In the genomic region with DNA sequence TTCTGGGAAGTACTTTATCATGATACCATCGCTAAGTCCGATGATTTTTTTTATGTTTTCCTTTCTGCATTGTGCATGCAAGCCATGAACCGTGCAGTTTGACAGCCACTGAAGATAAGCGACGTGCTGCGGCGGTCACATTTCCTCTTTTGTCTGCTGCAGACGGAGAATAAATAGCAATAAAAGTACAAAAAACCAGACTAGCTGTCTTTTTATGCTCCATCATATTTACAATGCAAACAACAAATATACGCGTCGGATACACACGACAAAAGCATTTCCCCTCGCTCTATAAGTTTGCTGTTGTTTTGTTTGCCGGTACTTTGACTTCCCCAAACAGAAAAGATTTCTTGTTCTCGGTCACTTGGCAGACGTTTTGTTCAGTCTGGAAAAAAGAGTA, we compare ENCODE assay signal across 1 fruit fly cellular context.
TF ChIP-seq lines count a peak whose summit lies in the region.

No protein-coding gene starts in this region.

TF ChIP-seq in whole organism, embryonic, 481 proteins besides CTCF, POLR2A, EP300 and RAD21 (continued from another document and continues in another):
- TF ChIP-seq Ravus (GFP tag; IDR thresholded peaks at IDR 0.05; lab: Robert Waterston, UW) = no peak
- no peak for TF ChIP-seq slbo (GFP tag; IDR thresholded peaks at IDR 0.05; lab: Robert Waterston, UW)
- TF ChIP-seq HmgZ (tag; optimal IDR thresholded peaks at IDR 0.05; lab: Kevin White, UChicago) = peak; percentile 46
- peak; percentile 66 for TF ChIP-seq kay (GFP tag; optimal IDR thresholded peaks at IDR 0.05; lab: Kevin White, UChicago)
- no peak for TF ChIP-seq CG3838 (GFP tag; optimal IDR thresholded peaks at IDR 0.05; lab: Kevin White, UChicago)
- no peak for TF ChIP-seq bbx (GFP tag; IDR thresholded peaks at IDR 0.05; lab: Robert Waterston, UW; ENCODE audit: partially characterized antibody)
- TF ChIP-seq CG9727 (GFP tag; optimal IDR thresholded peaks at IDR 0.05; lab: Kevin White, UChicago) = peak; percentile 86
- TF ChIP-seq CG12942 (GFP tag; optimal IDR thresholded peaks at IDR 0.05; lab: Kevin White, UChicago) = peak; percentile 13
- no peak for TF ChIP-seq ase (GFP tag; IDR thresholded peaks at IDR 0.05; lab: Robert Waterston, UW)
- TF ChIP-seq disco-r (GFP tag; optimal IDR thresholded peaks at IDR 0.05; lab: Kevin White, UChicago) = peak; percentile 51
- no peak for TF ChIP-seq Dip3 (GFP tag; optimal IDR thresholded peaks at IDR 0.05; lab: Kevin White, UChicago)
- TF ChIP-seq gsb-n (tag; optimal IDR thresholded peaks at IDR 0.05; lab: Kevin White, UChicago) = peak; percentile 91
- TF ChIP-seq CG10979 (tag; optimal IDR thresholded peaks at IDR 0.05; lab: Kevin White, UChicago) = peak; percentile 70
- TF ChIP-seq B-H1 (GFP tag; IDR thresholded peaks at IDR 0.05; lab: Robert Waterston, UW) = no peak
- TF ChIP-seq CG3726 (GFP tag; IDR thresholded peaks at IDR 0.05; lab: Robert Waterston, UW) = no peak
- TF ChIP-seq Med (GFP tag; lab: Kevin White, UChicago) = peak; percentile 92
- TF ChIP-seq vfl (GFP tag; optimal IDR thresholded peaks at IDR 0.05; lab: Kevin White, UChicago) = no peak
- TF ChIP-seq CG9609 (GFP tag; optimal IDR thresholded peaks at IDR 0.05; lab: Kevin White, UChicago) = peak; percentile 3
- TF ChIP-seq CG18262 (tag; optimal IDR thresholded peaks at IDR 0.05; lab: Kevin White, UChicago) = peak; percentile 77
- peak; percentile 39; the same call in 1 of the 2 replicates for TF ChIP-seq ap (GFP tag; IDR thresholded peaks at IDR 0.05; lab: Robert Waterston, UW)
- peak in 1 of 3 experiments; percentile 63 for TF ChIP-seq Stat92E (GFP tag; optimal IDR thresholded peaks at IDR 0.05; lab: Kevin White, UChicago)
- TF ChIP-seq ERR (GFP tag; optimal IDR thresholded peaks at IDR 0.05; lab: Kevin White, UChicago) = peak; percentile 3
- TF ChIP-seq CG1832 (GFP tag; optimal IDR thresholded peaks at IDR 0.05; lab: Kevin White, UChicago) = no peak
- TF ChIP-seq Hr51 (GFP tag; optimal IDR thresholded peaks at IDR 0.05; lab: Kevin White, UChicago) = peak in 1 of 2 experiments; percentile 62
- no peak for TF ChIP-seq CG13894 (tag; optimal IDR thresholded peaks at IDR 0.05; lab: Kevin White, UChicago)
- TF ChIP-seq Nf-YC (tag; optimal IDR thresholded peaks at IDR 0.05; lab: Kevin White, UChicago) = no peak
- TF ChIP-seq CG10274 (GFP tag; optimal IDR thresholded peaks at IDR 0.05; lab: Kevin White, UChicago) = peak; percentile 19
- peak; percentile 29 for TF ChIP-seq CG15269 (tag; optimal IDR thresholded peaks at IDR 0.05; lab: Kevin White, UChicago)
- TF ChIP-seq CG11560 (tag; IDR thresholded peaks at IDR 0.05; lab: Robert Waterston, UW) = no peak
- no peak for TF ChIP-seq emc (GFP tag; optimal IDR thresholded peaks at IDR 0.05; lab: Kevin White, UChicago)
- TF ChIP-seq CG14860 (GFP tag; IDR thresholded peaks at IDR 0.05; lab: Robert Waterston, UW; ENCODE audit: partially characterized antibody) = no peak
- TF ChIP-seq CG13624 (GFP tag; optimal IDR thresholded peaks at IDR 0.05; lab: Kevin White, UChicago) = peak; percentile 45
- TF ChIP-seq fu2 (GFP tag; optimal IDR thresholded peaks at IDR 0.05; lab: Kevin White, UChicago) = no peak
- peak; percentile 16 for TF ChIP-seq Abd-B (GFP tag; optimal IDR thresholded peaks at IDR 0.05; lab: Kevin White, UChicago)
- peak; percentile 45; the same call in 1 of the 2 replicates for TF ChIP-seq CG1024 (GFP tag; IDR thresholded peaks at IDR 0.05; lab: Robert Waterston, UW)
- TF ChIP-seq Hand (GFP tag; optimal IDR thresholded peaks at IDR 0.05; lab: Kevin White, UChicago) = no peak
- peak; percentile 4 for TF ChIP-seq chn (GFP tag; optimal IDR thresholded peaks at IDR 0.05; lab: Kevin White, UChicago)
- TF ChIP-seq CG4730 (GFP tag; IDR thresholded peaks at IDR 0.05; lab: Robert Waterston, UW) = no peak
- peak; percentile 93 for TF ChIP-seq Kr (GFP tag; optimal IDR thresholded peaks at IDR 0.05; lab: Kevin White, UChicago)
- TF ChIP-seq CG6854 (GFP tag; optimal IDR thresholded peaks at IDR 0.05; lab: Kevin White, UChicago) = no peak
- TF ChIP-seq peb (GFP tag; IDR thresholded peaks at IDR 0.05; lab: Robert Waterston, UW) = no peak
- peak; percentile 59 for TF ChIP-seq CG12299 (tag; optimal IDR thresholded peaks at IDR 0.05; lab: Kevin White, UChicago)
- TF ChIP-seq Nf-YB (GFP tag; optimal IDR thresholded peaks at IDR 0.05; lab: Kevin White, UChicago) = peak; percentile 51
- TF ChIP-seq CG32532 (GFP tag; IDR thresholded peaks at IDR 0.05; lab: Robert Waterston, UW) = no peak
- TF ChIP-seq Mad (GFP tag; optimal IDR thresholded peaks at IDR 0.05; lab: Kevin White, UChicago) = peak; percentile 32
- peak; percentile 45 for TF ChIP-seq CG6683 (GFP tag; optimal IDR thresholded peaks at IDR 0.05; lab: Kevin White, UChicago)
- peak; percentile 93 for TF ChIP-seq CG15601 (tag; optimal IDR thresholded peaks at IDR 0.05; lab: Kevin White, UChicago)
- peak; percentile 36 for TF ChIP-seq Atf3 (GFP tag; optimal IDR thresholded peaks at IDR 0.05; lab: Kevin White, UChicago)
- TF ChIP-seq Drgx (GFP tag; IDR thresholded peaks at IDR 0.05; lab: Robert Waterston, UW) = peak; percentile 28; the same call in 1 of the 2 replicates
- TF ChIP-seq zfh1 (GFP tag; IDR thresholded peaks at IDR 0.05; lab: Robert Waterston, UW) = peak; percentile 81
- TF ChIP-seq CkIIα-i1 (GFP tag; IDR thresholded peaks at IDR 0.05; lab: Robert Waterston, UW) = no peak
- peak; percentile 90 for TF ChIP-seq CG1603 (tag; optimal IDR thresholded peaks at IDR 0.05; lab: Kevin White, UChicago)
- peak; percentile 45 for TF ChIP-seq CG31388 (GFP tag; optimal IDR thresholded peaks at IDR 0.05; lab: Kevin White, UChicago)
- peak; percentile 83 for TF ChIP-seq CG10209 (GFP tag; optimal IDR thresholded peaks at IDR 0.05; lab: Kevin White, UChicago)
- no peak for TF ChIP-seq Dref (GFP tag; IDR thresholded peaks at IDR 0.05; lab: Robert Waterston, UW)
- no peak for TF ChIP-seq ham (GFP tag; IDR thresholded peaks at IDR 0.05; lab: Robert Waterston, UW)
- no peak for TF ChIP-seq CG7928 (GFP tag; optimal IDR thresholded peaks at IDR 0.05; lab: Kevin White, UChicago)
- TF ChIP-seq lbe (GFP tag; optimal IDR thresholded peaks at IDR 0.05; lab: Kevin White, UChicago) = no peak
- TF ChIP-seq nmo (GFP tag; optimal IDR thresholded peaks at IDR 0.05; lab: Kevin White, UChicago) = peak; percentile 15
- peak; percentile 60 for TF ChIP-seq Max (GFP tag; optimal IDR thresholded peaks at IDR 0.05; lab: Kevin White, UChicago)
- peak; percentile 98 for TF ChIP-seq sens (GFP tag; lab: Kevin White, UChicago)
- peak; percentile 56 for TF ChIP-seq run (tag; optimal IDR thresholded peaks at IDR 0.05; lab: Kevin White, UChicago)
- TF ChIP-seq lab (GFP tag; optimal IDR thresholded peaks at IDR 0.05; lab: Kevin White, UChicago) = peak; percentile 80
- peak; percentile 72 for TF ChIP-seq org-1 (GFP tag; optimal IDR thresholded peaks at IDR 0.05; lab: Kevin White, UChicago)
- no peak for TF ChIP-seq Bgb (GFP tag; IDR thresholded peaks at IDR 0.05; lab: Robert Waterston, UW; ENCODE audit: partially characterized antibody)
- TF ChIP-seq Bteb2 (GFP tag; optimal IDR thresholded peaks at IDR 0.05; lab: Kevin White, UChicago) = no peak
- peak; percentile 54 for TF ChIP-seq CG10959 (GFP tag; IDR thresholded peaks at IDR 0.05; lab: Robert Waterston, UW)
- TF ChIP-seq row (GFP tag; IDR thresholded peaks at IDR 0.05; lab: Robert Waterston, UW) = no peak
- no peak; the same call in 2 of the 3 replicates for TF ChIP-seq croc (GFP tag; conservative IDR thresholded peaks at IDR 0.05; lab: Robert Waterston, UW)
- peak; percentile 58 for TF ChIP-seq CG17912 (GFP tag; optimal IDR thresholded peaks at IDR 0.05; lab: Kevin White, UChicago)
- no peak for TF ChIP-seq zfh2 (GFP tag; optimal IDR thresholded peaks at IDR 0.05; lab: Kevin White, UChicago)
- TF ChIP-seq CG31365 (tag; optimal IDR thresholded peaks at IDR 0.05; lab: Kevin White, UChicago) = peak; percentile 60
- TF ChIP-seq Fer2 (tag; optimal IDR thresholded peaks at IDR 0.05; lab: Kevin White, UChicago) = peak; percentile 21
- no peak for TF ChIP-seq CG6272 (GFP tag; IDR thresholded peaks at IDR 0.05; lab: Robert Waterston, UW)
- peak; percentile 74 for TF ChIP-seq nerfin-1 (tag; optimal IDR thresholded peaks at IDR 0.05; lab: Kevin White, UChicago)
- peak; percentile 94 for TF ChIP-seq CG6654 (GFP tag; optimal IDR thresholded peaks at IDR 0.05; lab: Kevin White, UChicago)
- peak; percentile 74 for TF ChIP-seq CG16863 (GFP tag; optimal IDR thresholded peaks at IDR 0.05; lab: Kevin White, UChicago)
- no peak for TF ChIP-seq CG30020 (tag; optimal IDR thresholded peaks at IDR 0.05; lab: Kevin White, UChicago)
- peak; percentile 71 for TF ChIP-seq CG31441 (GFP tag; IDR thresholded peaks at IDR 0.05; lab: Robert Waterston, UW)
- TF ChIP-seq CG7271 (tag; optimal IDR thresholded peaks at IDR 0.05; lab: Kevin White, UChicago) = peak; percentile 36
- TF ChIP-seq Dip2 (GFP tag; IDR thresholded peaks at IDR 0.05; lab: Robert Waterston, UW) = no peak
- TF ChIP-seq CrebB (tag; optimal IDR thresholded peaks at IDR 0.05; lab: Kevin White, UChicago) = peak; percentile 72
- TF ChIP-seq Dbx (GFP tag; IDR thresholded peaks at IDR 0.05; lab: Robert Waterston, UW) = no peak
- TF ChIP-seq stwl (tag; optimal IDR thresholded peaks at IDR 0.05; lab: Kevin White, UChicago) = peak; percentile 49
- TF ChIP-seq repo (GFP tag; optimal IDR thresholded peaks at IDR 0.05; lab: Kevin White, UChicago) = peak; percentile 56
- TF ChIP-seq MBD-R2 (GFP tag; IDR thresholded peaks at IDR 0.05; lab: Robert Waterston, UW) = no peak; the same call in 1 of the 2 replicates
- TF ChIP-seq bowl (GFP tag; IDR thresholded peaks at IDR 0.05; lab: Robert Waterston, UW) = no peak
- TF ChIP-seq CG33213 (GFP tag; optimal IDR thresholded peaks at IDR 0.05; lab: Kevin White, UChicago) = peak; percentile 83
- peak; percentile 85 for TF ChIP-seq Xrp1 (GFP tag; IDR thresholded peaks at IDR 0.05; lab: Robert Waterston, UW)
- TF ChIP-seq CG9215 (GFP tag; IDR thresholded peaks at IDR 0.05; lab: Robert Waterston, UW) = no peak
- TF ChIP-seq phol (tag; optimal IDR thresholded peaks at IDR 0.05; lab: Kevin White, UChicago) = peak; percentile 15
- no peak for TF ChIP-seq chinmo (GFP tag; IDR thresholded peaks at IDR 0.05; lab: Robert Waterston, UW; ENCODE audit: partially characterized antibody)
- TF ChIP-seq ttk (GFP tag; IDR thresholded peaks at IDR 0.05; lab: Robert Waterston, UW) = peak; percentile 40; the same call in 1 of the 2 replicates
- TF ChIP-seq hb (GFP tag; IDR thresholded peaks at IDR 0.05; lab: Robert Waterston, UW; ENCODE audit: partially characterized antibody) = no peak
- TF ChIP-seq oc (tag; optimal IDR thresholded peaks at IDR 0.05; lab: Kevin White, UChicago) = peak; percentile 88
- TF ChIP-seq CG13123 (GFP tag; optimal IDR thresholded peaks at IDR 0.05; lab: Kevin White, UChicago) = peak; percentile 73
- TF ChIP-seq CG15696 (tag; optimal IDR thresholded peaks at IDR 0.05; lab: Kevin White, UChicago) = peak; percentile 92
- peak; percentile 76 for TF ChIP-seq CG14965 (GFP tag; optimal IDR thresholded peaks at IDR 0.05; lab: Kevin White, UChicago; ENCODE audit: borderline replicate concordance)
- peak; percentile 63 for TF ChIP-seq CG8388 (GFP tag; optimal IDR thresholded peaks at IDR 0.05; lab: Kevin White, UChicago)
- TF ChIP-seq CG8359 (GFP tag; optimal IDR thresholded peaks at IDR 0.05; lab: Kevin White, UChicago; ENCODE audit: borderline replicate concordance) = peak; percentile 61
- TF ChIP-seq Tbp (GFP tag; optimal IDR thresholded peaks at IDR 0.05; lab: Kevin White, UChicago) = no peak
- TF ChIP-seq her (GFP tag; optimal IDR thresholded peaks at IDR 0.05; lab: Kevin White, UChicago) = peak; percentile 59
- peak; percentile 61 for TF ChIP-seq CG11504 (tag; optimal IDR thresholded peaks at IDR 0.05; lab: Kevin White, UChicago)
- peak; percentile 78 for TF ChIP-seq salm (tag; optimal IDR thresholded peaks at IDR 0.05; lab: Kevin White, UChicago)
- no peak for TF ChIP-seq CG18011 (GFP tag; optimal IDR thresholded peaks at IDR 0.05; lab: Kevin White, UChicago)
- peak; percentile 62 for TF ChIP-seq CG4820 (GFP tag; optimal IDR thresholded peaks at IDR 0.05; lab: Kevin White, UChicago)
- no peak for TF ChIP-seq pan (optimal IDR thresholded peaks at IDR 0.05; lab: Kevin White, UChicago)
- TF ChIP-seq pan (GFP tag; optimal IDR thresholded peaks at IDR 0.05 in 1 of 2, IDR thresholded peaks at IDR 0.05 in 1 of 2) = peak in 1 of 2 experiments; percentile 62
- peak; percentile 15 for TF ChIP-seq CG13775 (GFP tag; optimal IDR thresholded peaks at IDR 0.05; lab: Kevin White, UChicago)
- TF ChIP-seq CG12071 (GFP tag; optimal IDR thresholded peaks at IDR 0.05; lab: Kevin White, UChicago) = peak; percentile 81
- TF ChIP-seq CG18476 (GFP tag; optimal IDR thresholded peaks at IDR 0.05; lab: Kevin White, UChicago) = peak; percentile 52
- TF ChIP-seq CG2875 (GFP tag; optimal IDR thresholded peaks at IDR 0.05; lab: Kevin White, UChicago) = peak; percentile 97
- TF ChIP-seq NfI (GFP tag; optimal IDR thresholded peaks at IDR 0.05; lab: Kevin White, UChicago) = no peak
- peak; percentile 86 for TF ChIP-seq CG10431 (GFP tag; optimal IDR thresholded peaks at IDR 0.05; lab: Kevin White, UChicago)
- TF ChIP-seq PHDP (tag; optimal IDR thresholded peaks at IDR 0.05; lab: Kevin White, UChicago) = peak; percentile 71
- peak; percentile 80 for TF ChIP-seq CG2678 (tag; optimal IDR thresholded peaks at IDR 0.05; lab: Kevin White, UChicago)
- no peak for TF ChIP-seq vnd (GFP tag; IDR thresholded peaks at IDR 0.05; lab: Robert Waterston, UW; ENCODE audit: partially characterized antibody)
- no peak for TF ChIP-seq Adf1 (GFP tag; IDR thresholded peaks at IDR 0.05; lab: Robert Waterston, UW)
- no peak for TF ChIP-seq Dek (tag; optimal IDR thresholded peaks at IDR 0.05; lab: Kevin White, UChicago)
- peak; percentile 47; the same call in 1 of the 2 replicates for TF ChIP-seq CG11696 (GFP tag; IDR thresholded peaks at IDR 0.05; lab: Robert Waterston, UW)
- peak; percentile 39 for TF ChIP-seq CG2116 (GFP tag; optimal IDR thresholded peaks at IDR 0.05; lab: Kevin White, UChicago)
- no peak for TF ChIP-seq ato (GFP tag; IDR thresholded peaks at IDR 0.05; lab: Robert Waterston, UW; ENCODE audit: partially characterized antibody)
- no peak for TF ChIP-seq CG9817 (tag; optimal IDR thresholded peaks at IDR 0.05; lab: Kevin White, UChicago)
- TF ChIP-seq chm (GFP tag; IDR thresholded peaks at IDR 0.05; lab: Robert Waterston, UW) = peak; percentile 84
- TF ChIP-seq CG4282 (GFP tag; optimal IDR thresholded peaks at IDR 0.05; lab: Kevin White, UChicago) = no peak
- no peak for TF ChIP-seq Gsc (GFP tag; IDR thresholded peaks at IDR 0.05; lab: Robert Waterston, UW)
- peak; percentile 47 for TF ChIP-seq CG10267 (tag; optimal IDR thresholded peaks at IDR 0.05; lab: Kevin White, UChicago)
- peak; percentile 73 for TF ChIP-seq trh (GFP tag; optimal IDR thresholded peaks at IDR 0.05; lab: Kevin White, UChicago)
